Fruit fly (Drosophila melanogaster): ENCODE data around the gene CG7990.

CG7990 gene

dm6 chrX:19155922-19156437 lies 45.8 kb downstream of the CG7990 start (continued):
- peak; percentile 76 for TF ChIP-seq CG1529 (GFP tag; optimal IDR thresholded peaks at IDR 0.05)
- TF ChIP-seq CG43689 (GFP tag; IDR thresholded peaks at IDR 0.05) = no peak
- TF ChIP-seq bbx (GFP tag; IDR thresholded peaks at IDR 0.05; ENCODE audit: partially characterized antibody) = no peak
- TF ChIP-seq crc (GFP tag; optimal IDR thresholded peaks at IDR 0.05) = no peak
- peak; percentile 35 for TF ChIP-seq sug (tag; optimal IDR thresholded peaks at IDR 0.05)
- TF ChIP-seq PHDP (tag; optimal IDR thresholded peaks at IDR 0.05) = peak; percentile 76
- peak; percentile 82 for TF ChIP-seq CG8388 (GFP tag; optimal IDR thresholded peaks at IDR 0.05)
- peak; percentile 61 for TF ChIP-seq CG3847 (GFP tag; IDR thresholded peaks at IDR 0.05)
- TF ChIP-seq CG32772 (GFP tag; IDR thresholded peaks at IDR 0.05) = peak; percentile 82
- no peak for TF ChIP-seq CG10565 (GFP tag; optimal IDR thresholded peaks at IDR 0.05)
- TF ChIP-seq ham (GFP tag; IDR thresholded peaks at IDR 0.05) = no peak
- TF ChIP-seq Atf6 (GFP tag; IDR thresholded peaks at IDR 0.05) = peak; percentile 73
- no peak for TF ChIP-seq br (optimal IDR thresholded peaks at IDR 0.05)
- peak; percentile 86 for TF ChIP-seq CG6689 (GFP tag; IDR thresholded peaks at IDR 0.05)
- TF ChIP-seq schlank (tag; optimal IDR thresholded peaks at IDR 0.05) = no peak
- TF ChIP-seq CG10543 (GFP tag; optimal IDR thresholded peaks at IDR 0.05) = no peak
- peak; percentile 92 for TF ChIP-seq CG17829 (tag; optimal IDR thresholded peaks at IDR 0.05)
- no peak for TF ChIP-seq Dref (GFP tag; IDR thresholded peaks at IDR 0.05)
- peak; percentile 77 for TF ChIP-seq tio (GFP tag; optimal IDR thresholded peaks at IDR 0.05)
- no peak for TF ChIP-seq CG18011 (GFP tag; optimal IDR thresholded peaks at IDR 0.05)
- peak; percentile 39 for TF ChIP-seq CG2116 (GFP tag; optimal IDR thresholded peaks at IDR 0.05)
- TF ChIP-seq C15 (GFP tag; IDR thresholded peaks at IDR 0.05) = peak; percentile 24; the same call in 1 of the 3 replicates
- peak; percentile 95 for TF ChIP-seq Xrp1 (GFP tag; IDR thresholded peaks at IDR 0.05)
- TF ChIP-seq Awh (GFP tag; IDR thresholded peaks at IDR 0.05) = peak; percentile 73; the same call in 1 of the 2 replicates
- peak; percentile 79 for TF ChIP-seq CG1233 (GFP tag; optimal IDR thresholded peaks at IDR 0.05)
- peak; percentile 81 for TF ChIP-seq CG10209 (GFP tag; optimal IDR thresholded peaks at IDR 0.05)
- TF ChIP-seq Side (GFP tag; optimal IDR thresholded peaks at IDR 0.05) = peak; percentile 26
- 0 out of 2 replicates have a peak, but pooled peaks have one; percentile 14 for TF ChIP-seq Nf-YA (GFP tag; IDR thresholded peaks at IDR 0.05)
- no peak for TF ChIP-seq HLH4C (GFP tag; IDR thresholded peaks at IDR 0.05; ENCODE audit: partially characterized antibody)
- peak; percentile 92 for TF ChIP-seq CG10959 (GFP tag; IDR thresholded peaks at IDR 0.05)
- TF ChIP-seq Fer2 (tag; optimal IDR thresholded peaks at IDR 0.05) = peak; percentile 48
- peak in 1 of 2 experiments; percentile 64 for TF ChIP-seq chif (GFP tag; optimal IDR thresholded peaks at IDR 0.05)
- no peak for TF ChIP-seq hkb (optimal IDR thresholded peaks at IDR 0.05)
- peak; percentile 82 for TF ChIP-seq hkb (GFP tag; IDR thresholded peaks at IDR 0.05)
- TF ChIP-seq CG13296 (GFP tag; optimal IDR thresholded peaks at IDR 0.05) = peak; percentile 60
- peak; percentile 76 for TF ChIP-seq Meics (GFP tag; optimal IDR thresholded peaks at IDR 0.05)
- no peak for TF ChIP-seq NC2α (GFP tag; optimal IDR thresholded peaks at IDR 0.05)
- TF ChIP-seq Six4 (GFP tag; optimal IDR thresholded peaks at IDR 0.05) = peak; percentile 79
- TF ChIP-seq CkIIα-i1 (GFP tag; IDR thresholded peaks at IDR 0.05) = no peak
- peak; percentile 73 for TF ChIP-seq slbo (GFP tag; IDR thresholded peaks at IDR 0.05)
- TF ChIP-seq Gsc (GFP tag; IDR thresholded peaks at IDR 0.05) = peak; percentile 51
- peak; percentile 12 for TF ChIP-seq Sry-β (GFP tag; optimal IDR thresholded peaks at IDR 0.05)
- TF ChIP-seq Dip3 (GFP tag; optimal IDR thresholded peaks at IDR 0.05) = no peak
- TF ChIP-seq vfl (GFP tag; optimal IDR thresholded peaks at IDR 0.05) = peak; percentile 47
- TF ChIP-seq crol (GFP tag; IDR thresholded peaks at IDR 0.05) = peak; percentile 81
- peak; percentile 75 for TF ChIP-seq B-H1 (GFP tag; IDR thresholded peaks at IDR 0.05)
- TF ChIP-seq CG2712 (tag; optimal IDR thresholded peaks at IDR 0.05) = peak; percentile 95
- peak; percentile 83 for TF ChIP-seq sim (GFP tag; IDR thresholded peaks at IDR 0.05)
- peak; percentile 51; the same call in 1 of the 3 replicates for TF ChIP-seq CG7357 (GFP tag; IDR thresholded peaks at IDR 0.05)
- TF ChIP-seq Trl (optimal IDR thresholded peaks at IDR 0.05) = peak in 1 of 2 experiments; percentile 20
- TF ChIP-seq Trl (GFP tag; optimal IDR thresholded peaks at IDR 0.05) = peak; percentile 54
- TF ChIP-seq CG8290 (GFP tag; optimal IDR thresholded peaks at IDR 0.05) = peak; percentile 72
- TF ChIP-seq CG8290 (tag; optimal IDR thresholded peaks at IDR 0.05) = peak; percentile 0 to 74

Data from whole organism, embryonic.